Worm (Caenorhabditis elegans): ENCODE measurements around the gene sri-45.

sri-45 gene

DNA sequence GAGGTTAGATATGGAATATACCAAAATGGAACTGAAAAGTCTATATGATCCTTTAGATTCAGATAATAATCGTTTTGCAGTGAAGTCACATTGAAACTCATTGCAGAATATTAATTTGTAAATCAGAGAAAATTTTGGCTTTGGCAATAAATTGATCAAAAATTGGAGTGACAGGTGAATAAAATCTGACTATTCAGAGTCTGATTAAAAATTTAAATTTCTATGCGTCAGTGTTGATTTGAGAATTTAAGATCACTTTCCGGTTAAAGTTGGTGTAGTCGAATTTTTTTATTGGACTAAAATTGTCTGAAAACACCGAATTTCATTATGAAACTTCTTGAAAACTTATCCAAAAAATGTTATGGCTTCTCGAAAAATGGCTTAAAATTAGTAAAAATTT is at the start of gene sri-45:
sri-45 (minus strand) TSS at position 101 of the 400 bp plus-strand sequence.
- no peak for TF ChIP-seq hlh-1 (tag; optimal IDR thresholded peaks at IDR 0.05)
- no peak for TF ChIP-seq nhr-237 (tag; optimal IDR thresholded peaks at IDR 0.05)
- no peak for TF ChIP-seq M03D4.4 (tag; optimal IDR thresholded peaks at IDR 0.05)
- TF ChIP-seq flh-1 (GFP tag; optimal IDR thresholded peaks at IDR 0.05): no peak
- TF ChIP-seq unc-39 (tag; optimal IDR thresholded peaks at IDR 0.05): no peak
- TF ChIP-seq sptf-1 (tag; optimal IDR thresholded peaks at IDR 0.05): no peak
- no peak for TF ChIP-seq elt-1 (tag; optimal IDR thresholded peaks at IDR 0.05; ENCODE audit: borderline replicate concordance, insufficient read depth)
- TF ChIP-seq ceh-43 (GFP tag; optimal IDR thresholded peaks at IDR 0.05): no peak
- no peak for TF ChIP-seq mls-2 (tag; optimal IDR thresholded peaks at IDR 0.05)
- TF ChIP-seq ceh-83 (GFP tag; optimal IDR thresholded peaks at IDR 0.05): no peak
- no peak for TF ChIP-seq nhr-12 (tag; optimal IDR thresholded peaks at IDR 0.05)
- no peak for TF ChIP-seq mab-5 (tag; optimal IDR thresholded peaks at IDR 0.05)
- TF ChIP-seq cnd-1 (tag; optimal IDR thresholded peaks at IDR 0.05): no peak
- TF ChIP-seq lin-32 (GFP tag; optimal IDR thresholded peaks at IDR 0.05): no peak

DNA sequence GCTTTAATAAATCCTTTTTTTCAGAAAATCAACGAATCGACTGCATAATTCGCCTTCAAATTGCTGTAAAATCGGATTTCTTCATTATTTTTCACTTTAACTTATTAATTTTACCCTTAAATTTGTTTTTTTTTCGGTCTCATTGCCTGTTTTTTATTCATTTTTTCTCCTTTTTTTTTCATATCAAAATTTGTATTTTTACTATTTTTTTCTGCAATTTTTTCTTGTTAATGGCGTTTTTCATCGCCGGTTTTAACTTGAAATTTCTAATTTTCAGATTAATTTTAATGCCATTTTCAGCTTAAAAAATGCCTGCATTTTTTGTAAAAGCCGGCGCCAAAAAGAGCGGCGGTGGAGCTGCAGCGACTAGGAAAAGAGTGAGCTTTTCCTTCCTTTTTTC is 47.5 kb upstream of the sri-45 start, which contains the start of gene T02H6.1:
T02H6.1 (plus strand) TSS at position 301 of the 400 bp plus-strand sequence.
- TF ChIP-seq elt-3 (tag; optimal IDR thresholded peaks at IDR 0.05): no peak
- TF ChIP-seq drap-1 (GFP tag; optimal IDR thresholded peaks at IDR 0.05): no peak
- no peak for TF ChIP-seq ham-2 (GFP tag; optimal IDR thresholded peaks at IDR 0.05)
- no peak for TF ChIP-seq nhr-76 (tag; optimal IDR thresholded peaks at IDR 0.05)
- TF ChIP-seq mls-2 (tag; optimal IDR thresholded peaks at IDR 0.05): no peak
- TF ChIP-seq elt-1 (tag; optimal IDR thresholded peaks at IDR 0.05; ENCODE audit: borderline replicate concordance, insufficient read depth): no peak
- TF ChIP-seq ces-1 (GFP tag; optimal IDR thresholded peaks at IDR 0.05): no peak
- TF ChIP-seq sptf-1 (tag; optimal IDR thresholded peaks at IDR 0.05): no peak
- no peak for TF ChIP-seq nhr-28 (tag; optimal IDR thresholded peaks at IDR 0.05)
- no peak for TF ChIP-seq snpc-4 (tag; optimal IDR thresholded peaks at IDR 0.05)
- no peak for TF ChIP-seq unc-39 (tag; optimal IDR thresholded peaks at IDR 0.05)
- no peak for TF ChIP-seq hlh-1 (tag; optimal IDR thresholded peaks at IDR 0.05)
- TF ChIP-seq nhr-237 (tag; optimal IDR thresholded peaks at IDR 0.05): no peak
- no peak for TF ChIP-seq nhr-12 (tag; optimal IDR thresholded peaks at IDR 0.05)
- no peak for TF ChIP-seq pha-4 (tag; optimal IDR thresholded peaks at IDR 0.05)
- TF ChIP-seq ceh-83 (GFP tag; optimal IDR thresholded peaks at IDR 0.05): no peak

DNA sequence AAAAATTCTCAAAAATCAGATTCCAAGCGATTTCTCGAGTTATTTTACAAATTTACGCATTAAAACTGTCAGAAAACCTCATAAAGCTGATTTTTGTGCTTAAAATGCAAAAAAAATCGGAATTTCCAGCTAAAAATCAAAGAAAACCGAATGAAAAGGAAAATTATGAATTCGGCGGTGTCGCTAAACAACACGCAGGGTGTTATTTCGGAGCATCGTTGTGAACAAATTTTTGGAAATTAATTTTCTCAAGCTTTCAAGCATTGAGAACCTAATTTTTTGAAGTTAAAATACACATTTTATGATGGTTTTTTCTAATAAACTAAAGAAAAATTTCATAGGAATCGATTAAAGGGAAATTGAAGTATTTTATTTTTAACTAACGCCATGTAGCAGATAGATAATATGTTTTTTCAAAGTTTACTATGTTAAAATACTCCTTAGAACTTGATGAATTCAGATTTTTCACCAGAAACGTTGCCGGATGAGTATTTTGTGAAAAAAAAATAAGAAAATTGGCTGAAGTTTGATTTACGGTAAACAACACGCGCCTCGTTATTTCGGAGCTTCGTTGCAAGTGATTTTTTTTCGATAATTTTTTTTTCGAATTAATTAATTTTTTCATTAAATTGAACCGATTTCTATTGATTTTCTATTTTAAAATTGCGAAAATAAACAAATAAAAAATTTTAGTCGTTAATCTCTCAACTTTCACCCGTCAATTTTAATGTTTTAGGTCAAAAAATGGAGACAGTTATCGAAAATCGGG is 40.0 kb upstream of the sri-45 start, which contains the start of gene thoc-1:
thoc-1 (plus strand) TSS at position 737 of the 769 bp plus-strand sequence.
- TF ChIP-seq blmp-1 (tag; optimal IDR thresholded peaks at IDR 0.05) (no peak), tbx-8 (GFP tag; optimal IDR thresholded peaks at IDR 0.05) (no peak), mls-2 (tag; optimal IDR thresholded peaks at IDR 0.05) (no peak), unc-62 (GFP tag; optimal IDR thresholded peaks at IDR 0.05) (no peak), flh-1 (GFP tag; optimal IDR thresholded peaks at IDR 0.05) (no peak)

DNA sequence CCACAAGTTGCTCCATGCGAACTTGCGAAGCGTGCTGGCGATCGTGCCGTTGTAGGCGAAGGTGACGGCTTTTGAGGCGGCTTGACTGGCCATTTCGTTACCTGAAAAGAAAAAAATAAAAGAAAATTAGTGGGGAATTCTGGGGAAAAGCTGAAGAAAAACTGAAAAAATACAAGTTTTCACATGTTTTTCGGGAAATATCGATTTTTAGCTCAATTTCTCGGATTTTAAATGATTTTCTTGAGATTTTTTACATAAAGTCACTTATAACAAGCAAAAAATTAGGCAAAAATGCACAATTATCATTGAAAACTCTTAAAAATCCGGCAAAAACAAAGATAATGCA is 39.4 kb upstream of the sri-45 start, which contains the start of gene T02H6.11:
T02H6.11 (minus strand) TSS at position 101 of the 346 bp plus-strand sequence.
- no peak for TF ChIP-seq ceh-83 (GFP tag; optimal IDR thresholded peaks at IDR 0.05)
- no peak for TF ChIP-seq ces-1 (GFP tag; optimal IDR thresholded peaks at IDR 0.05)
- no peak for TF ChIP-seq elt-1 (tag; optimal IDR thresholded peaks at IDR 0.05; ENCODE audit: borderline replicate concordance, insufficient read depth)
- TF ChIP-seq unc-62 (GFP tag; optimal IDR thresholded peaks at IDR 0.05): no peak
- TF ChIP-seq bed-3 (GFP tag; optimal IDR thresholded peaks at IDR 0.05): no peak
- TF ChIP-seq elt-3 (tag; optimal IDR thresholded peaks at IDR 0.05): no peak
- TF ChIP-seq unc-120 (tag; optimal IDR thresholded peaks at IDR 0.05; ENCODE audit: poor library complexity, severe bottlenecking): no peak
- no peak for TF ChIP-seq flh-1 (GFP tag; optimal IDR thresholded peaks at IDR 0.05)
- TF ChIP-seq hlh-1 (tag; optimal IDR thresholded peaks at IDR 0.05): no peak
- no peak for TF ChIP-seq pha-4 (tag; optimal IDR thresholded peaks at IDR 0.05)
- TF ChIP-seq mab-5 (tag; optimal IDR thresholded peaks at IDR 0.05): no peak

DNA sequence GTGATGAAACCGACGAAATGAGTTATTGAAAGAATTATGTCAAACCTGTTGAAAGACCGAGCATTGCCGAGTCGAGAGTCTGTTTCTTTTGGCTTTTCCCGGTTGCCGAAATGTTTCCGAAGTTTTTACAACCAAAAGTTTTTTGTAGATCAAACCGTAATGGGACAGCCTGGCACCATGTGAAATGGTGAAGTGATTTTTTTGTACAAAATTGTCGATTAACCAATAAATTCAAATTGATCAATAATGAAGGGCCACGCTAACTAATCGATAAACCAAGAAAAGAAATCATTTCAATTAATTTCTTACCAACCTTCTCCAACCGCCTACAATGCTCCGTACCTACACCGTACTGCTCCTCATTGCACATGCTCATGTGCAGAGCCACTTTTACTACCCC is 30.0 kb upstream of the sri-45 start, which contains the start of gene T02H6.3:
T02H6.3 (plus strand) TSS at position 301 of the 400 bp plus-strand sequence.
- no peak for TF ChIP-seq sem-2 (GFP tag; optimal IDR thresholded peaks at IDR 0.05)
- no peak for TF ChIP-seq mab-5 (tag; optimal IDR thresholded peaks at IDR 0.05)
- no peak for TF ChIP-seq nhr-237 (tag; optimal IDR thresholded peaks at IDR 0.05)
- no peak for TF ChIP-seq lsy-2 (tag; optimal IDR thresholded peaks at IDR 0.05)
- TF ChIP-seq nhr-2 (tag; optimal IDR thresholded peaks at IDR 0.05): no peak
- TF ChIP-seq ceh-43 (GFP tag; optimal IDR thresholded peaks at IDR 0.05): no peak
- no peak for TF ChIP-seq bed-3 (GFP tag; optimal IDR thresholded peaks at IDR 0.05)
- no peak for TF ChIP-seq unc-62 (GFP tag; optimal IDR thresholded peaks at IDR 0.05)
- TF ChIP-seq nhr-28 (tag; optimal IDR thresholded peaks at IDR 0.05): no peak
- TF ChIP-seq cnd-1 (tag; optimal IDR thresholded peaks at IDR 0.05): no peak
- no peak for TF ChIP-seq nhr-76 (tag; optimal IDR thresholded peaks at IDR 0.05)
